Worm (Caenorhabditis elegans): Measurements from ENCODE around the gene dyf-4.

The dyf-4 gene

ce11 chrV:12553286-12553725 is 27.8 kb upstream of the dyf-4 start:
- TF ChIP-seq M03D4.4 (tag; optimal IDR thresholded peaks at IDR 0.05) (no peak), ces-1 (GFP tag; optimal IDR thresholded peaks at IDR 0.05) (no peak), ceh-39 (tag; optimal IDR thresholded peaks at IDR 0.05) (no peak), lin-13 (tag; optimal IDR thresholded peaks at IDR 0.05) (no peak), sem-2 (GFP tag; optimal IDR thresholded peaks at IDR 0.05) (no peak), mep-1 (tag; optimal IDR thresholded peaks at IDR 0.05) (no peak), ztf-11 (tag; optimal IDR thresholded peaks at IDR 0.05) (no peak), elt-3 (tag; optimal IDR thresholded peaks at IDR 0.05) (peak; percentile 92), cnd-1 (tag; optimal IDR thresholded peaks at IDR 0.05) (no peak), elt-1 (tag; optimal IDR thresholded peaks at IDR 0.05; ENCODE audit: borderline replicate concordance, insufficient read depth) (peak; percentile 81), flh-1 (GFP tag; optimal IDR thresholded peaks at IDR 0.05) (no peak), nhr-28 (tag; optimal IDR thresholded peaks at IDR 0.05) (no peak), ham-2 (GFP tag; optimal IDR thresholded peaks at IDR 0.05) (peak; percentile 35)

ce11 chrV:12552671-12553212 is 27.2 kb upstream of the dyf-4 start, which contains the start of gene F45D3.4:
F45D3.4 (minus strand) TSS chrV:12553191.
- no peak for TF ChIP-seq elt-3 (tag; optimal IDR thresholded peaks at IDR 0.05)
- no peak for TF ChIP-seq nhr-12 (tag; optimal IDR thresholded peaks at IDR 0.05)
- no peak for TF ChIP-seq nhr-237 (tag; optimal IDR thresholded peaks at IDR 0.05)
- no peak for TF ChIP-seq lsy-2 (tag; optimal IDR thresholded peaks at IDR 0.05)

DNA sequence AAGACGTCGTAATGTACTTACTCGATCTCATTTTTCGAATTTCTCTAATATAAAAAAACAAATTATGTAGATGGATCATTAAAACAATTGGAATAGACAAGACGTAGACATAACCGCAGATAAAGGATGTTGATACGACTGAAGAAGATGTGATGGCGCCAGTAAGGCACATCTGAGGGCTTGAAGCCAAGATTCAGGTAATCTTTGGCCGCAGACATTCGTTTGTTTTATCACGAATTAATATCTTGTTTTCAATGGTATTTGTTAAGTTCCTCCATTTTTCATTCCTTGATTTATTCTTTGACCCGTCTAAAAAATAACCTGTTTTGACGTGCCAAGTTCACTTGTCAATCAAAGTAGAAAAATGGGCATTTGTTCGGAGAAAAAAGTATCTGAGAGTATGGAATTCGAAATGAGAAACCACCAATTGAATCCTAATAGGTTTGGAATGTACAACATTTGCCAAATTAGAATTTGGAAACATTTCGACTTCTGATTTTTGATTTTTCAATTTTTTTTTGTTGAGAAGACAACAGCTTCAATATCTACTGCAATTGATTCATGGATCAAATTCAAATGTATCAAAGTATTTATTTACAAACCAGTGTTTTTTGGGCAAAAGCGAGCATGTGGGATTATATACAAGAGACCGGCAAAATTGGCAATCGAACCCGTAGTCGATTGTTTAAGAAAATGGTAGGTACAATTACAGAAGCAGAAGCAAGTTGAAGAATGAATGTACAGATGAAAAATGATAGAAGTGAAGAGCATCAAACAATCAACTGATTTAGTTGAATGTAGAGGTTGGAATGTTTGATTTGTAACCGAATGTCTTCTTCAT is 26.3 kb upstream of the dyf-4 start:
- TF ChIP-seq unc-120 (tag; optimal IDR thresholded peaks at IDR 0.05; ENCODE audit: poor library complexity, severe bottlenecking) (no peak), cnd-1 (tag; optimal IDR thresholded peaks at IDR 0.05) (no peak), mls-2 (tag; optimal IDR thresholded peaks at IDR 0.05) (no peak), tbx-8 (GFP tag; optimal IDR thresholded peaks at IDR 0.05) (no peak), zip-8 (tag; optimal IDR thresholded peaks at IDR 0.05) (no peak), ceh-43 (GFP tag; optimal IDR thresholded peaks at IDR 0.05) (no peak), lin-13 (tag; optimal IDR thresholded peaks at IDR 0.05) (no peak), elt-3 (tag; optimal IDR thresholded peaks at IDR 0.05) (no peak), unc-39 (tag; optimal IDR thresholded peaks at IDR 0.05) (no peak), M03D4.4 (tag; optimal IDR thresholded peaks at IDR 0.05) (no peak), snpc-4 (tag; optimal IDR thresholded peaks at IDR 0.05) (no peak), nhr-237 (tag; optimal IDR thresholded peaks at IDR 0.05) (no peak), flh-1 (GFP tag; optimal IDR thresholded peaks at IDR 0.05) (no peak), bed-3 (GFP tag; optimal IDR thresholded peaks at IDR 0.05) (no peak), hlh-1 (tag; optimal IDR thresholded peaks at IDR 0.05) (no peak), unc-62 (GFP tag; optimal IDR thresholded peaks at IDR 0.05) (no peak)

ce11 chrV:12550755-12551154 is 25.2 kb upstream of the dyf-4 start:
- TF ChIP-seq pha-4 (tag; optimal IDR thresholded peaks at IDR 0.05) (no peak), flh-1 (GFP tag; optimal IDR thresholded peaks at IDR 0.05) (no peak), ceh-39 (tag; optimal IDR thresholded peaks at IDR 0.05) (no peak), ztf-11 (tag; optimal IDR thresholded peaks at IDR 0.05) (no peak), lin-13 (tag; optimal IDR thresholded peaks at IDR 0.05) (no peak), mab-5 (tag; optimal IDR thresholded peaks at IDR 0.05) (no peak), ceh-43 (GFP tag; optimal IDR thresholded peaks at IDR 0.05) (no peak), nhr-237 (tag; optimal IDR thresholded peaks at IDR 0.05) (no peak), ceh-83 (GFP tag; optimal IDR thresholded peaks at IDR 0.05) (no peak), elt-1 (tag; optimal IDR thresholded peaks at IDR 0.05; ENCODE audit: borderline replicate concordance, insufficient read depth) (no peak), ces-1 (GFP tag; optimal IDR thresholded peaks at IDR 0.05) (no peak), mls-2 (tag; optimal IDR thresholded peaks at IDR 0.05) (no peak), unc-39 (tag; optimal IDR thresholded peaks at IDR 0.05) (no peak), cnd-1 (tag; optimal IDR thresholded peaks at IDR 0.05) (no peak), nhr-28 (tag; optimal IDR thresholded peaks at IDR 0.05) (no peak)

DNA sequence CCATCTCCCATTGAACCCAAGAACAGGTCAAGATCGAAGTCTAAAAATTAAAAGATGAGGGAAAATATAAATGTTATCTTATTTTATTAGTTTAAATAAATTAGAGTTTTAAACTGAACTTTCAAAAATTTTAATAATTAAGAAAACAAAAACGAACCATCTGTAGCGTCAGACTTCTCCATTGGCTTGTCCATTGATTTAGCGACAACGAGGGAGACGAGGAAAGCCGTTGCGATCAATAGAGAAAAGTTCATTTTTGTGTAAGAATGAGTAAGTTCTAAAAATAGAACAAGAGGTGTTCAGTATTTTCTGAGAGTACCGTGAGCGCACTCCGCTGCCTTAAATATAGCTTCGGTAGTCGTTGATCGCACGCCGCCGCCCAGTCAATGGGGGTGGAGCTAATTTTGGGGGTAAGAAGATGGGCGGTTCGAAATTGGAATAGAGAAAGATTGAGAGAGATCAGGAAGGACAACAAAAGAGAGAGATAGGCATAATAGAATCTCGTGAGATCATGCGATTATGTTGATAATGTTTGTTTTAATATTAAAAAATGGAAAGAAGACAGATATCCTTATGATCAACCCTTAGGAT is 24.6 kb upstream of the dyf-4 start, which contains the start of gene F45D3.3:
Gene F45D3.3 (minus strand): TSS at position 350 of the 591 bp plus-strand sequence.
- TF ChIP-seq nhr-28 (tag; optimal IDR thresholded peaks at IDR 0.05) (no peak), elt-3 (tag; optimal IDR thresholded peaks at IDR 0.05) (no peak), zip-8 (tag; optimal IDR thresholded peaks at IDR 0.05) (no peak), ceh-83 (GFP tag; optimal IDR thresholded peaks at IDR 0.05) (no peak), drap-1 (GFP tag; optimal IDR thresholded peaks at IDR 0.05) (no peak), pha-4 (tag; optimal IDR thresholded peaks at IDR 0.05) (no peak)
